Worm (Caenorhabditis elegans): ENCODE measurements around the gene Y49F6C.8.

DNA sequence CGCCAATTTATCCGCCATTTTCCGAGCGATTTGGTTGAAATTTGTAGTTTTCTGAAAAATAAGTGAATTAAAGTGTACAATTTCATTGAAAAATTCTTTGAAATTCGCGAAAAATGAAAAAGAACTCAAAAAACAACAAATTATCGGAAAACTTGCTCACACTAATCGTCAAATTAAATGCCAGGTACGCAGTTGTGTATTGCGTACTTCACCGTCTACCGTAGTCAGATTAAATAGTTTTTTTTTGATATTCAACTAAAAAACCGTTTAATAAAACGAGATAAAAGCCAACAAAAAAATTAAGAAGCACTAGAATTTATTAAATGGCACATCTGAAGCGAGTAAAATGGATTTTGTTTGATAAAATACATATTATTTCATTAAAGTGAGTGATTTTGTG, 25.0 kb downstream of the Y49F6C.8 start, which contains the start of gene bath-28:
- TF ChIP-seq nhr-12 (tag; optimal IDR thresholded peaks at IDR 0.05), result no peak
- no peak for TF ChIP-seq snpc-4 (tag; optimal IDR thresholded peaks at IDR 0.05)
- TF ChIP-seq blmp-1 (tag; optimal IDR thresholded peaks at IDR 0.05), result no peak
- no peak for TF ChIP-seq unc-62 (GFP tag; optimal IDR thresholded peaks at IDR 0.05)
- no peak for TF ChIP-seq nhr-28 (tag; optimal IDR thresholded peaks at IDR 0.05)
- TF ChIP-seq nhr-237 (tag; optimal IDR thresholded peaks at IDR 0.05), result no peak
- TF ChIP-seq mep-1 (tag; optimal IDR thresholded peaks at IDR 0.05), result no peak
- no peak for TF ChIP-seq nhr-76 (tag; optimal IDR thresholded peaks at IDR 0.05)
- no peak for TF ChIP-seq ztf-11 (tag; optimal IDR thresholded peaks at IDR 0.05)
- TF ChIP-seq tbx-8 (GFP tag; optimal IDR thresholded peaks at IDR 0.05), result no peak
- no peak for TF ChIP-seq elt-3 (tag; optimal IDR thresholded peaks at IDR 0.05)
- no peak for TF ChIP-seq pha-4 (tag; optimal IDR thresholded peaks at IDR 0.05)
- TF ChIP-seq mab-5 (tag; optimal IDR thresholded peaks at IDR 0.05), result no peak
